Worm (Caenorhabditis elegans): ENCODE results near the gene C02D5.4.

- no peak for TF ChIP-seq med-1 (GFP tag; optimal IDR thresholded peaks at IDR 0.05; ENCODE audit: insufficient read depth)
- TF ChIP-seq ref-1 (GFP tag; conservative IDR thresholded peaks at IDR 0.05): no peak
- TF ChIP-seq klf-2 (GFP tag; conservative IDR thresholded peaks at IDR 0.05): no peak
- no peak for TF ChIP-seq T22C8.4 (GFP tag; IDR thresholded peaks at IDR 0.05)
- no peak for TF ChIP-seq cog-1 (tag; optimal IDR thresholded peaks at IDR 0.05)
- TF ChIP-seq ztf-29 (GFP tag; IDR thresholded peaks at IDR 0.05): no peak
- TF ChIP-seq tab-1 (GFP tag; IDR thresholded peaks at IDR 0.05): no peak
These were observed 18.3 kb downstream of the C02D5.4 start for ce11 chrIII:8570289-8570688.

Measured in whole organism, midembryonic.